Worm (Caenorhabditis elegans): ENCODE data around the gene snr-3.

The snr-3 gene

DNA sequence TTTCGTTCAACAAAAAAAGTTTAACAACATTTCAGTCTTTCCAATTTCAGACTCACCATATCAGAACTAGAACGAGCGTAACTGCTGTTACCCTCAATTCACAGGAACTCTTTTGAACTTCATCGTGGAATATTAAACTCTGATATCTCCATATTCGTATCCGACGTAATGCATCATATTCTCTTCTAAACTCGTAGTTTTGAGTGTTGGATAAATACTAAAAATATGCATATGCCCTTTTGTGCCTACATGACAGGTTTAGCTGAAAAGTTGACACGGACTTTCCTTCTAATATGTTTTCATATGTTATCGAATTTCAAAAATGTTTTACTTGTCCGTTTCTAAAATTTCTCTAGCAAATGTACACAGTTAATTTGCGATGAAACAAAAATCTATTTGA is 9.5 kb upstream of the snr-3 start, which contains the start of gene twk-49:
Gene twk-49 (minus strand): TSS at position 101 of the 400 bp plus-strand sequence.
- TF ChIP-seq zip-4 (GFP tag; optimal IDR thresholded peaks at IDR 0.05) (no peak), nhr-19 (GFP tag; conservative IDR thresholded peaks at IDR 0.05) (no peak), xbp-1 (tag; optimal IDR thresholded peaks at IDR 0.05) (no peak), lir-3 (tag; optimal IDR thresholded peaks at IDR 0.05; ENCODE audit: poor library complexity) (no peak), C16A3.4 (tag; optimal IDR thresholded peaks at IDR 0.05) (no peak), unc-30 (tag; optimal IDR thresholded peaks at IDR 0.05) (no peak), mab-9 (GFP tag; IDR thresholded peaks at IDR 0.05) (no peak), sptf-1 (tag; optimal IDR thresholded peaks at IDR 0.05) (no peak), blmp-1 (tag; optimal IDR thresholded peaks at IDR 0.05) (no peak), pax-3 (tag; optimal IDR thresholded peaks at IDR 0.05) (no peak), nhr-77 (tag; optimal IDR thresholded peaks at IDR 0.05) (no peak), sox-4 (tag; optimal IDR thresholded peaks at IDR 0.05) (no peak)

DNA sequence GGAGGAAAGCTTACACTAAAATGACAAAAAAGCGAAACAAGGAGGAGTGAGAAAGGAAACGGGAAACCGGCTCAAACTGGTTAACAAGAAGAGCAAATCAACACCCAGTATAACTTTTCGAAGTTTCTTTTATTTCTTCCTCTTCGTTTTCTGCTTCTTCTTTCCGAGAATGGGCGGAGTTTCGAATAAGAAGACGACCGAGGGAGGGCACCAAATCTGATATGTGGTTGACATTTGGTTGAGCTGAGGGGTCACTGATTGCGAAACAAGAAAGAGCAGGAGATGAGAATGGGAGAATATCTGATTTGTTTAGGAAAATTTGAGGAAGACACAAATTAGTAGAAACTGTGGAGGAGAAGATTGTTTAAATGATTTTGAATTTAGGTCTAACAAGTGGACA is 9.0 kb upstream of the snr-3 start:
- TF ChIP-seq ets-5 (GFP tag; IDR thresholded peaks at IDR 0.05), result no peak
- peak; percentile 44 for TF ChIP-seq fkh-10 (GFP tag; optimal IDR thresholded peaks at IDR 0.05)
- TF ChIP-seq lin-14 (GFP tag; optimal IDR thresholded peaks at IDR 0.05), result peak; percentile 59

DNA sequence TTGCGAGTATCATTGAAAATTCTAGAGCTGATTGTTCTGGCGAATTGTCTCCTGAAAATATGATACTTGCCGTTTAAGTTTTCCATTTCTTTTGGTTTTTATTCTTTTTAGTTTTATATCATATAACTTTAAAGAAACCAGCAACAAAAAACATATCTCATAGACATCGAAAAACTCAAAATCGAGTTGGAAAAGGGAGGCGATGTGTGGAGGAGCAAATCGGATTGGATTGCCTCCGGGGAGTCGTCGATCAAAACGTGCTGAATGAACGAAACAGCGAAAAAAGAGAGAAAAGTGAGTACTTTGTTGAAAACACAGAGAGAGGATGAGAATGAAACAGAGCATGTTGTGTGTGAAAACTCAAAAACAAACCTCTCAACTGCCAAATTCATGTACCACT is 7.6 kb upstream of the snr-3 start:
- TF ChIP-seq egl-13 (tag; optimal IDR thresholded peaks at IDR 0.05) (no peak), lin-14 (GFP tag; optimal IDR thresholded peaks at IDR 0.05) (peak; percentile 58)

DNA sequence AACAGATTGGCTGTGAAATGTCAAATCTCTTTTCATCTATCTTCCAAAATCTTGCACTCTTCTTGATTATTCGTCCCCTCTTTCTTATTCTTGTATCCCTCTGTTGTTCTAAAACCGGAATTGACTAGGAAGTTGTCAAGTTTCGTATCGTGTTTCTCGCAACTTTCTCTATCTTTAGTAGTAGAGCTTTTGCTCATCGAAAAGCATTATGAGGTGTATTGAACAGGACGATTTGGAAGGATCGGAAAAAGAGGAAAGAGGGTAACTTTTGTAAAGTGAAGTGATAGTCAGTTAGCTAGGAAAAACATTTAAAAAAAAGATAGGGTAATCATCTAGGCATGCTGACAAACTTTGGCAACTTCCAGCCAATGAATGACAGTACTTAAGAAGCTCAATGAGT is 6.9 kb upstream of the snr-3 start:
- no peak for TF ChIP-seq Y116A8C.19 (tag; optimal IDR thresholded peaks at IDR 0.05; ENCODE audit: borderline replicate concordance)
- TF ChIP-seq fkh-4 (tag; optimal IDR thresholded peaks at IDR 0.05; ENCODE audit: borderline replicate concordance), result no peak
- no peak for TF ChIP-seq nhr-47 (tag; optimal IDR thresholded peaks at IDR 0.05)
- TF ChIP-seq xbp-1 (tag; optimal IDR thresholded peaks at IDR 0.05), result no peak
- TF ChIP-seq elt-3 (tag; optimal IDR thresholded peaks at IDR 0.05), result no peak
- no peak for TF ChIP-seq egl-13 (tag; optimal IDR thresholded peaks at IDR 0.05)
- TF ChIP-seq ces-1 (GFP tag; optimal IDR thresholded peaks at IDR 0.05), result no peak
- no peak for TF ChIP-seq nhr-237 (tag; optimal IDR thresholded peaks at IDR 0.05)
- no peak for TF ChIP-seq snu-23 (GFP tag; optimal IDR thresholded peaks at IDR 0.05)
- TF ChIP-seq sox-4 (tag; optimal IDR thresholded peaks at IDR 0.05), result no peak
- TF ChIP-seq mdl-1 (tag; optimal IDR thresholded peaks at IDR 0.05), result no peak
- no peak for TF ChIP-seq lin-39 (tag; optimal IDR thresholded peaks at IDR 0.05)
- TF ChIP-seq lsy-2 (tag; optimal IDR thresholded peaks at IDR 0.05), result no peak
- TF ChIP-seq fos-1 (tag; optimal IDR thresholded peaks at IDR 0.05), result no peak
- TF ChIP-seq C04F5.9 (tag; optimal IDR thresholded peaks at IDR 0.05), result no peak
- no peak for TF ChIP-seq efl-1 (optimal IDR thresholded peaks at IDR 0.05)
- TF ChIP-seq efl-1 (GFP tag; optimal IDR thresholded peaks at IDR 0.05 in 1 of 2), result no peak
- no peak for TF ChIP-seq pqm-1 (tag; optimal IDR thresholded peaks at IDR 0.05)

DNA sequence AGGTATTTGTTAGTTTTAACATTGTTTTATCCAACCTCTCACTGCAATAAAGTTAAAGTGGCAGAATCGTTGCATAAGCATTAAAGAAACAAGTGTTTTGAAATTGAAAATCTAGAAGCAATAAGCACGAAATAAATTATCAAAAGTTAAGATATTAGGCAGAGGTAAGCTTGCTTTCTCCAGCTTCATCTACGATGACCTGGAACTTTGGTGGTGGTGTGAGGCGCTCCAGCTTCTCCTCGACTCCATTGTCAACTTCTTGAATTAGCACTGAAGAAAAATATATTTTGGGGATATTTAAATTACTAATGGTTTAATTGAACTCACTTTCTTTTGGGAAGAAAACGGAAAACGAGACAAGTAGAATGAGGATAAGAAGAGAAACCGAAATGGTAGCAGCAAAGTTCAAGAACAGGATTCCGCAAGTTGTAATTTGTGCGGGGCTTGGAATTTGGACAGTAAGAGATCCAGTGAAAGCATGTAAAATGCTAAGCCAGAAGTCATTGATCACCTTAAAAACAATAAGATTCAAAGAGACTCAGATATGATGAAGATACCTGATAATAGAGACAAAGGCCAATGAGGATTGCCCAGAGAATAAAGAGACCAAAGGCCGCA is 4.3 kb upstream of the snr-3 start:
- TF ChIP-seq snu-23 (GFP tag; optimal IDR thresholded peaks at IDR 0.05) (no peak), ztf-4 (tag; optimal IDR thresholded peaks at IDR 0.05) (peak; percentile 14), blmp-1 (tag; optimal IDR thresholded peaks at IDR 0.05) (peak; percentile 2)

DNA sequence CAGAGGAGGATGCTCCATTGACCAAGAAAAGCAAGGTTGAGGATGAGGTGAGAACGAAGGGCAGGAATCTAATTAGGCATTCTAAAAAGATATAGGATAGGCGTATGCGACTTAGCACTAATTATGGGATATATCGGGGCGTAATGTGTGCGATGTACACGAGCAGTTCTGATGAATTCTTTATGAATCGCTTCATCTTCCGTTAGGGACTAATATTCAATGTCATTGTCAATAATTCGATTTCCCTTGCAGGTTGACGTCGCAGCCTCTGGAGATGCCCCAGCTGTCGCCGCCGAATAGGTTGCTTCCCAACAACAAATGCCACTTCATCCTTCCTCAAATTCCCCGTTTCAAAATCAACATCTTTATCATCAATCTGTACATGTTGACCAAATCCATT is 3.6 kb upstream of the snr-3 start:
- TF ChIP-seq aly-2 (tag; optimal IDR thresholded peaks at IDR 0.05) (no peak), nhr-237 (tag; optimal IDR thresholded peaks at IDR 0.05) (no peak), lsy-2 (tag; optimal IDR thresholded peaks at IDR 0.05) (no peak), C16A3.4 (tag; optimal IDR thresholded peaks at IDR 0.05) (no peak), aha-1 (tag; optimal IDR thresholded peaks at IDR 0.05) (no peak), unc-86 (tag; optimal IDR thresholded peaks at IDR 0.05) (no peak), ama-1 (optimal IDR thresholded peaks at IDR 0.05) (no peak), ces-1 (GFP tag; optimal IDR thresholded peaks at IDR 0.05) (no peak), nhr-11 (tag; optimal IDR thresholded peaks at IDR 0.05) (no peak), snu-23 (GFP tag; optimal IDR thresholded peaks at IDR 0.05) (no peak)
